Fruit fly (Drosophila melanogaster): Measurements from ENCODE around the gene CG42331.

CG42331 gene

dm6 chr3R:24787042-24787565, 15.1 kb downstream of the CG42331 start, which contains the start of gene CG5805 (continued):
- peak; percentile 91 for TF ChIP-seq CG4617 (GFP tag; optimal IDR thresholded peaks at IDR 0.05; ENCODE audit: borderline replicate concordance)
- peak; percentile 72 for TF ChIP-seq CG1024 (GFP tag; IDR thresholded peaks at IDR 0.05)
- peak; percentile 85 for TF ChIP-seq tgo (GFP tag; IDR thresholded peaks at IDR 0.05)
- peak; percentile 48 for TF ChIP-seq CG1792 (GFP tag; optimal IDR thresholded peaks at IDR 0.05)
- TF ChIP-seq fu2 (GFP tag; optimal IDR thresholded peaks at IDR 0.05), result peak; percentile 66
- TF ChIP-seq CG17912 (GFP tag; optimal IDR thresholded peaks at IDR 0.05), result peak; percentile 87
- peak; percentile 19; the same call in 1 of the 3 replicates for TF ChIP-seq Aef1 (GFP tag; IDR thresholded peaks at IDR 0.05)
- no peak for TF ChIP-seq fru (optimal IDR thresholded peaks at IDR 0.05)
- peak; percentile 55; the same call in 1 of the 2 replicates for TF ChIP-seq CG16779 (GFP tag; IDR thresholded peaks at IDR 0.05)
- TF ChIP-seq CG10654 (GFP tag; optimal IDR thresholded peaks at IDR 0.05), result peak; percentile 76
- peak; percentile 84 for TF ChIP-seq CG12071 (GFP tag; optimal IDR thresholded peaks at IDR 0.05)
- peak; percentile 75 for TF ChIP-seq CHES-1-like (GFP tag; optimal IDR thresholded peaks at IDR 0.05)
- TF ChIP-seq CG34224 (GFP tag; IDR thresholded peaks at IDR 0.05; ENCODE audit: partially characterized antibody), result peak; percentile 25; the same call in 1 of the 3 replicates
- TF ChIP-seq B-H2 (GFP tag; optimal IDR thresholded peaks at IDR 0.05), result peak; percentile 86
- peak; percentile 46; the same call in 1 of the 3 replicates for TF ChIP-seq CG6175 (GFP tag; IDR thresholded peaks at IDR 0.05)
- TF ChIP-seq CG12299 (tag; optimal IDR thresholded peaks at IDR 0.05), result peak; percentile 53
- peak; percentile 50 for TF ChIP-seq peb (GFP tag; IDR thresholded peaks at IDR 0.05)
- TF ChIP-seq CG11093 (GFP tag; IDR thresholded peaks at IDR 0.05), result peak; percentile 14; the same call in 1 of the 3 replicates
- peak; percentile 62 for TF ChIP-seq E2f1 (GFP tag; IDR thresholded peaks at IDR 0.05)
- peak; percentile 69 for TF ChIP-seq HmgD (GFP tag; optimal IDR thresholded peaks at IDR 0.05)
- no peak for TF ChIP-seq sc (optimal IDR thresholded peaks at IDR 0.05)
- TF ChIP-seq sc (GFP tag; optimal IDR thresholded peaks at IDR 0.05), result peak; percentile 75
- no peak for TF ChIP-seq CG4360 (GFP tag; IDR thresholded peaks at IDR 0.05)
- TF ChIP-seq gfzf (GFP tag; optimal IDR thresholded peaks at IDR 0.05), result peak; percentile 87
- peak; percentile 93 for TF ChIP-seq CG13775 (GFP tag; optimal IDR thresholded peaks at IDR 0.05)
- peak; percentile 58 for TF ChIP-seq slou (GFP tag; optimal IDR thresholded peaks at IDR 0.05)
- peak; percentile 73 for TF ChIP-seq ems (GFP tag; optimal IDR thresholded peaks at IDR 0.05)
- TF ChIP-seq CrebB (tag; optimal IDR thresholded peaks at IDR 0.05), result peak; percentile 77
- TF ChIP-seq al (GFP tag; IDR thresholded peaks at IDR 0.05), result peak; percentile 84
- peak; percentile 59; the same call in 1 of the 2 replicates for TF ChIP-seq danr (GFP tag; IDR thresholded peaks at IDR 0.05)
- TF ChIP-seq dimm (GFP tag; IDR thresholded peaks at IDR 0.05), result peak; percentile 59
- peak; percentile 56 for TF ChIP-seq shn (GFP tag; optimal IDR thresholded peaks at IDR 0.05)
- TF ChIP-seq kah (GFP tag; optimal IDR thresholded peaks at IDR 0.05), result peak; percentile 82
- TF ChIP-seq CG7556 (GFP tag; optimal IDR thresholded peaks at IDR 0.05), result peak; percentile 58
- TF ChIP-seq D19A (tag; optimal IDR thresholded peaks at IDR 0.05), result no peak
- peak; percentile 64 for TF ChIP-seq pita (GFP tag; optimal IDR thresholded peaks at IDR 0.05)
- TF ChIP-seq CG11695 (GFP tag; IDR thresholded peaks at IDR 0.05), result peak; percentile 53; the same call in 1 of the 3 replicates
- peak; percentile 93 for TF ChIP-seq NfI (GFP tag; optimal IDR thresholded peaks at IDR 0.05)
- peak; percentile 73 for TF ChIP-seq CG10979 (tag; optimal IDR thresholded peaks at IDR 0.05)
- peak; percentile 53 for TF ChIP-seq CG12236 (GFP tag; optimal IDR thresholded peaks at IDR 0.05)
- TF ChIP-seq CG18262 (tag; optimal IDR thresholded peaks at IDR 0.05), result peak; percentile 65
- TF ChIP-seq repo (GFP tag; optimal IDR thresholded peaks at IDR 0.05), result peak; percentile 59
- TF ChIP-seq Hr78 (GFP tag; optimal IDR thresholded peaks at IDR 0.05), result peak in 1 of 2 experiments; percentile 82
- peak; percentile 56; the same call in 1 of the 2 replicates for TF ChIP-seq seq (GFP tag; IDR thresholded peaks at IDR 0.05)
- peak; percentile 95 for TF ChIP-seq lab (GFP tag; optimal IDR thresholded peaks at IDR 0.05)
- TF ChIP-seq esg (GFP tag; conservative IDR thresholded peaks at IDR 0.05), result no peak
- peak; percentile 97 for TF ChIP-seq ci (GFP tag; IDR thresholded peaks at IDR 0.05)
- TF ChIP-seq CG9727 (GFP tag; optimal IDR thresholded peaks at IDR 0.05), result peak; percentile 90
- TF ChIP-seq nerfin-1 (tag; optimal IDR thresholded peaks at IDR 0.05), result peak; percentile 75
- peak; percentile 88 for TF ChIP-seq CG12104 (GFP tag; optimal IDR thresholded peaks at IDR 0.05)
- TF ChIP-seq dati (GFP tag; IDR thresholded peaks at IDR 0.05), result peak; percentile 68
